Fruit fly (Drosophila melanogaster): Measurements from ENCODE around the gene wtrw.
A peak's percentile ranks its signal among the peaks of the same experiment; 100 is the strongest.

DNA sequence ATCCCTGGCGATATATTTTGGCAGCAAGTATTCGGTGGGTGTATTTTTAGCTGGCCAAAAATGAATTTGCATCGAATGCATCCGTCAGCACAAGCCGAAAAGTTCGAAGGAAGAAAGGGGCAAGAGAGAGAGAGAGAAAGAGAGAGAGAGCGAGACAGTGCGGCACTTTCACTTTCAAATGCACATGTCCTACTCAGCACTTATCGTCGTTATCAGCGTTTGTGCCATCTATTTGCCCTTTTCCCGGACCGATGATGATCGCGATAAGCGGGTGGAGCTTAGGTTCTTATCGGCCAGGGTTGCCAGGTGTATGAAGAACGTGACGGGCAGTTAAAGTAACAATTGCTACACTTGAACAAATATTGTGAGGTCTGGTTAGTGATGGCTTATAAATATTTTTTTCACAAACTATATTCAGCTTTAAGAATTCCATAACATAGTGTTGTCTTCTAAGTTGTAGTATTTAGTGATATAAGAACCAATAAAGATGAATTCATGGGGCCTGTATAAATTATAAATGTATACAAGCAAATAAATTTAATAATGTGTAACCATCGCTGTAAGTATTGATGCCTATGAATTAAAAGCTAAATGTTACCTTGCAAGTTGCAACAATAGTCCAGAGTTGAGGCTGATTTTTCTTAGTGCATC lies 53.7 kb downstream of the wtrw start:
- TF ChIP-seq CG7101 (tag; optimal IDR thresholded peaks at IDR 0.05) (peak; percentile 64), kay (GFP tag; ENCODE audit: borderline replicate concordance) (no peak), CG7045 (GFP tag; optimal IDR thresholded peaks at IDR 0.05) (peak; percentile 5), CG5204 (GFP tag; optimal IDR thresholded peaks at IDR 0.05) (peak; percentile 68), Mnt (GFP tag; optimal IDR thresholded peaks at IDR 0.05) (peak; percentile 46)

All from whole organism, adult.